Worm (Caenorhabditis elegans) whole organism, early embryonic: ENCODE data around the gene ser-7.

ENCODE experiments used
- B0310.2 ChIP-seq: sonication (generic microtip); optimal IDR thresholded peaks from 2 replicates; lab custom pipeline; 2016; ENCODE audit warnings: mild to moderate bottlenecking, missing genetic modification characterization, missing compliant biosample characterization
- F13C5.2 ChIP-seq: sonication (generic microtip); optimal IDR thresholded peaks from 2 replicates; lab custom pipeline; 2017; ENCODE audit warnings: mild to moderate bottlenecking, missing genetic modification characterization, inconsistent platforms, missing compliant biosample characterization
- aly-1 ChIP-seq: sonication (generic microtip); optimal IDR thresholded peaks from 2 replicates; lab custom pipeline; 2016; ENCODE audit warnings: missing genetic modification characterization, missing compliant biosample characterization
- ama-1 ChIP-seq: fragments of 150-350 bp; optimal IDR thresholded peaks from 2 replicates; lab custom pipeline; 2014
- ceh-13 ChIP-seq: fragments of 200-800 bp; sonication (Bioruptor generic); optimal IDR thresholded peaks from 2 replicates; lab custom pipeline; 2018; ENCODE audit warnings: mild to moderate bottlenecking, missing genetic modification characterization, missing compliant biosample characterization
- ceh-36 ChIP-seq: sonication (generic microtip); optimal IDR thresholded peaks from 2 replicates; lab custom pipeline; 2016; ENCODE audit warnings: missing genetic modification characterization, inconsistent platforms, missing compliant biosample characterization
- ets-7 ChIP-seq: sonication (generic microtip); optimal IDR thresholded peaks from 2 replicates; lab custom pipeline; 2016; ENCODE audit warnings: missing genotype, missing genetic modification characterization, missing compliant biosample characterization
- flt-1 ChIP-seq: fragments of 200-800 bp; sonication (Bioruptor generic); IDR thresholded peaks from 2 replicates; pipeline ENCODE4 v1.3.6; 2022; ENCODE audit warnings: missing genetic modification characterization, missing compliant biosample characterization
- hmbx-1 ChIP-seq: sonication (generic microtip); optimal IDR thresholded peaks from 2 replicates; lab custom pipeline; 2016; ENCODE audit warnings: mild to moderate bottlenecking, missing genetic modification characterization, missing compliant biosample characterization
- hmg-4 ChIP-seq: fragments of 200-800 bp; sonication (Bioruptor generic); optimal IDR thresholded peaks from 2 replicates; lab custom pipeline; 2018; ENCODE audit warnings: mild to moderate bottlenecking, missing genetic modification characterization, missing compliant biosample characterization
- hnd-1 ChIP-seq: sonication (generic microtip); optimal IDR thresholded peaks from 2 replicates; lab custom pipeline; 2016; ENCODE audit warnings: missing genetic modification characterization, missing compliant biosample characterization
- pes-1 ChIP-seq: fragments of 200-800 bp; sonication (Bioruptor generic); IDR thresholded peaks from 2 replicates; pipeline ENCODE4 v1.3.6; 2022; ENCODE audit warnings: missing genetic modification reagents, missing genetic modification characterization, missing compliant biosample characterization
- scrt-1 ChIP-seq: fragments of 200-800 bp; sonication (Bioruptor generic); IDR thresholded peaks from 2 replicates; pipeline ENCODE4 v1.3.6; 2022; ENCODE audit warnings: missing genetic modification characterization, missing compliant biosample characterization
- sea-1 ChIP-seq: fragments of 200-800 bp; sonication (Bioruptor generic); conservative IDR thresholded peaks from 2 replicates; pipeline ENCODE4 v1.3.6; 2022; ENCODE audit warnings: missing genetic modification characterization, missing compliant biosample characterization
- tbx-11 ChIP-seq: fragments of 200-800 bp; sonication (Bioruptor generic); IDR thresholded peaks from 2 replicates; pipeline ENCODE4 v1.3.6; 2022; ENCODE audit warnings: missing genetic modification characterization, missing compliant biosample characterization
- tbx-37 ChIP-seq: fragments of 200-800 bp; sonication (Bioruptor generic); conservative IDR thresholded peaks from 2 replicates; pipeline ENCODE4 v1.3.6; 2022; ENCODE audit warnings: missing genetic modification reagents, missing genetic modification characterization, missing compliant biosample characterization
- tra-4 ChIP-seq: sonication (generic microtip); optimal IDR thresholded peaks from 2 replicates; lab custom pipeline; 2017; ENCODE audit warnings: missing genetic modification characterization, missing compliant biosample characterization

ser-7 gene

DNA sequence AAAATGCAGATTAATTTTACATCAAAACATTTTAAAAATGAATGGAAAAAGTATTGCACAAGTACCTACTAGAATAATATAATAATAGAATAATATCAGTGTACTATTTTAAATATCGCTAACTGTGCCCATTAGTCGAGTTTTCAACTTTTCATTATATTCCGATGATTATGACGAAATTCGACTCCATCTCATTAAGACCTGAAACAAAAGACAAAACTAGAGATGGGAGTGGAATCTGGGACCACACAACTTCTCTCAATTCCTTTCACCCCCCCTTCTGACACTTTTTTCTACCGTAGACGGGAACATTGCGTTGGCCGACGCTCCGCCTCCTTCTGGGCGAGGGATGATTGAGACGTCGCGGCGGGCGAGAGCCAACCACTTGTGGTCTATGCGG, at the start of gene ser-7:
TSS of gene ser-7 (plus strand) at position 301 of the 400 bp plus-strand sequence.
- TF ChIP-seq hmg-4 (GFP tag; lab: Kevin White, UChicago), result no peak
- TF ChIP-seq ets-7 (tag; lab: Kevin White, UChicago), result no peak
- TF ChIP-seq ama-1 (lab: Kevin White, UChicago), result no peak
- no peak for TF ChIP-seq hmbx-1 (tag; lab: Kevin White, UChicago)
- no peak for TF ChIP-seq tbx-11 (GFP tag; lab: Robert Waterston, UW)
- no peak for TF ChIP-seq sea-1 (GFP tag; lab: Robert Waterston, UW)
- no peak for TF ChIP-seq ceh-13 (GFP tag; lab: Kevin White, UChicago)
- TF ChIP-seq ceh-36 (tag; lab: Kevin White, UChicago), result no peak
- TF ChIP-seq aly-1 (tag; lab: Kevin White, UChicago), result no peak
- no peak for TF ChIP-seq B0310.2
- no peak for TF ChIP-seq tra-4
- no peak for TF ChIP-seq scrt-1
- TF ChIP-seq hnd-1 (tag; lab: Kevin White, UChicago), result no peak
- no peak for TF ChIP-seq flt-1
- no peak for TF ChIP-seq pes-1
- no peak for TF ChIP-seq tbx-37 (GFP tag; lab: Robert Waterston, UW)
- TF ChIP-seq F13C5.2 (tag; lab: Kevin White, UChicago), result no peak

DNA sequence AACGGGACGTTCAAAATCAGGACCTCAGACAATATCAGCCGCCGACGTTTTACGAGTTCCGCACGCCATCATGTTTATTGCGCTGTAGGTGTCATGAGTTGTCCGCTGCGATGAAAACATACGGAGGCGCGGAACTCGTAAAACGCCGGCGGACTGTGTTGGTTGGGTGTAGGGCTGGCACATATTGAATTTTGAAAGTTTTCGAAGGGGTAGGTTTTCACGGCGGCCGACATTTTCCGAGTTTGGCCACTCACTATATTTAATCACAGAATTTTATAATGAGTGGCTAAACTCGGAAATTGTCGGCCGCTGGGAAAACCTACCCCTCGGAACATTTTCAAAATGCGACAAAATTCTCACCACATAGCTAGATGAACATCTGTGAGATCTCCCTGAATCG, 47.2 kb upstream of the ser-7 start:
- no peak for TF ChIP-seq aly-1 (tag; lab: Kevin White, UChicago)
- TF ChIP-seq flt-1, result no peak
- TF ChIP-seq pes-1, result no peak
- TF ChIP-seq hmbx-1 (tag; lab: Kevin White, UChicago), result no peak

DNA sequence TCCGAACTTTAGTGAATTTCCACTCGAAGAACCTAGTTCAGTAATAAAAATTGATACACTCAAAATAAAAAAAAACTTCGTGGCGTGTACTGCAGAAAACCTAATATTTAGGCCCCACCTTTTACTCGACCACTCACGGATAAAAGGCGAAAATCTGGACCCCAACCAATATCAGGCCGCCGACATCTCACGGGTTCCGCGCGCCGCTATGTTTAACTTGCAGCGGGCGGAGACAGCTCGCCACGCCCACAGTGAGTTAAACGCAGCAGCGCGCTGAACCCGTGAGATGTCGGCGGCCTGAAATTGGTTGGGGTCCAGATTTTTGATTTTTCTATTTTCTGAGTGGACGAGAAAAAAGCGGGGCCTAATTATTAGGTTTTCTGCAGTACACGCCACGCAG, 40.5 kb upstream of the ser-7 start:
- TF ChIP-seq B0310.2, result no peak
- TF ChIP-seq aly-1 (tag; lab: Kevin White, UChicago), result no peak
- TF ChIP-seq ets-7 (tag; lab: Kevin White, UChicago), result no peak
- no peak for TF ChIP-seq scrt-1
- no peak for TF ChIP-seq F13C5.2 (tag; lab: Kevin White, UChicago)
- TF ChIP-seq tbx-37 (GFP tag; lab: Robert Waterston, UW), result no peak
- no peak for TF ChIP-seq ama-1 (lab: Kevin White, UChicago)
- no peak for TF ChIP-seq sea-1 (GFP tag; lab: Robert Waterston, UW)
- TF ChIP-seq hmg-4 (GFP tag; lab: Kevin White, UChicago), result no peak
- no peak for TF ChIP-seq ceh-13 (GFP tag; lab: Kevin White, UChicago)
- no peak for TF ChIP-seq flt-1

ce11 chrX:2640556-2640955, 32.8 kb upstream of the ser-7 start:
- TF ChIP-seq ama-1 (lab: Kevin White, UChicago) (no peak), aly-1 (tag; lab: Kevin White, UChicago) (no peak), scrt-1 (no peak)

DNA sequence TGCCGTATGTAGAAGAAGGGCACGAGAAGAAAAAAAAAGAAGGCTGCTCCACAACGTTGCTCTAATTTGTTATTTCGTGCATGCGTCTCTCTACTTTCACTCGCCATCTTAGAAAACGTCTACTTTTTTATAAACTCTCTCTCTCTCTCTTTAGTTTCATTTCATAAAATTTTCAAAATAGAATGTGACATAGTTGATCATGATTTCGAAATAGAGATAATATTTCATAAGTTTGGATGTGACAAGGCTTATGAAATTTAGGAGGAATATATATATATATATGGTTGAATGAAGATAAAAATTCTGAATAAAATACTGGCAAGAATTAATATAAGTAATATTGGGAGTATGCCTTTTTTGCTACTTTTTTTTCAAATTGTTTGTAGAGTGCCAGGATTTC, 32.3 kb upstream of the ser-7 start:
- TF ChIP-seq hmbx-1 (tag; lab: Kevin White, UChicago), result no peak
- TF ChIP-seq ama-1 (lab: Kevin White, UChicago), result no peak
- TF ChIP-seq ceh-36 (tag; lab: Kevin White, UChicago), result no peak
- TF ChIP-seq pes-1, result no peak
- no peak for TF ChIP-seq tbx-37 (GFP tag; lab: Robert Waterston, UW)

DNA sequence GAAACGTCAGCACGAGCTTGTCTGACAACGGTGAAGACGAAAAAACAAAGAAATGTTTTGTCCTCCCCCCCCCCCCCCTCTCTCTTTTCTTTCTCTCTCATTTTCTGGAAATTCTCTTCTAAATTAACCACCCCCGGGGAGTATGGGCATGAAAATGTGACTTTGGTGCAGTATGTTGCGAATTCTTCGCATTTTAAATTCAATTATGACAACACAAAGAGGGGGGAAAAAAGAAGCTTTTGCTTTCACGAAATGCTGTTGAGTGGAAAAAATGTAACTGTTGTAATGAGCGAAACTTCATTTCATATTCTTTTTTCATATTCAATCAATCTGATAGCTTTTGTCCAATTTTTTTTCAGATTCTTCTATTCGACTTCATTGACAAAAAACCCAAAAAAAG, 19.0 kb upstream of the ser-7 start:
- TF ChIP-seq F13C5.2 (tag; lab: Kevin White, UChicago), result no peak
- TF ChIP-seq sea-1 (GFP tag; lab: Robert Waterston, UW), result no peak
- TF ChIP-seq ceh-36 (tag; lab: Kevin White, UChicago), result no peak
- TF ChIP-seq aly-1 (tag; lab: Kevin White, UChicago), result no peak
- TF ChIP-seq tbx-11 (GFP tag; lab: Robert Waterston, UW), result no peak
- TF ChIP-seq flt-1, result no peak
- no peak for TF ChIP-seq hnd-1 (tag; lab: Kevin White, UChicago)
- no peak for TF ChIP-seq tbx-37 (GFP tag; lab: Robert Waterston, UW)
- no peak for TF ChIP-seq ceh-13 (GFP tag; lab: Kevin White, UChicago)
- TF ChIP-seq B0310.2, result no peak
- no peak for TF ChIP-seq hmbx-1 (tag; lab: Kevin White, UChicago)
- no peak for TF ChIP-seq tra-4
- no peak for TF ChIP-seq hmg-4 (GFP tag; lab: Kevin White, UChicago)
- TF ChIP-seq pes-1, result no peak
- no peak for TF ChIP-seq ets-7 (tag; lab: Kevin White, UChicago)
- TF ChIP-seq ama-1 (lab: Kevin White, UChicago), result no peak
- TF ChIP-seq scrt-1, result no peak

ce11 chrX:2663798-2664197, 9.6 kb upstream of the ser-7 start:
- TF ChIP-seq ets-7 (tag; lab: Kevin White, UChicago) (no peak), F13C5.2 (tag; lab: Kevin White, UChicago) (no peak), hmbx-1 (tag; lab: Kevin White, UChicago) (no peak), flt-1 (no peak), hmg-4 (GFP tag; lab: Kevin White, UChicago) (no peak), aly-1 (tag; lab: Kevin White, UChicago) (no peak), tra-4 (no peak), pes-1 (no peak), ceh-36 (tag; lab: Kevin White, UChicago) (no peak), sea-1 (GFP tag; lab: Robert Waterston, UW) (no peak), B0310.2 (no peak), scrt-1 (no peak), ama-1 (lab: Kevin White, UChicago) (no peak), tbx-11 (GFP tag; lab: Robert Waterston, UW) (no peak), ceh-13 (GFP tag; lab: Kevin White, UChicago) (no peak), tbx-37 (GFP tag; lab: Robert Waterston, UW) (no peak), hnd-1 (tag; lab: Kevin White, UChicago) (no peak)

ce11 chrX:2664273-2664672, 9.1 kb upstream of the ser-7 start, which contains the start of gene F54G2.1:
Gene F54G2.1 (minus strand): TSS chrX:2664373.
- TF ChIP-seq ets-7 (tag; lab: Kevin White, UChicago), result no peak
- no peak for TF ChIP-seq hmg-4 (GFP tag; lab: Kevin White, UChicago)
- TF ChIP-seq aly-1 (tag; lab: Kevin White, UChicago), result no peak
- no peak for TF ChIP-seq scrt-1
- TF ChIP-seq pes-1, result no peak
- TF ChIP-seq ceh-13 (GFP tag; lab: Kevin White, UChicago), result no peak
- no peak for TF ChIP-seq tra-4
